Fruit fly (Drosophila melanogaster) Kc167 (cell line): Measurements from ENCODE around the gene CG9497.

ENCODE experiments used
- Myc ChIP-seq: fragments of >200 bp; optimal IDR thresholded peaks from 2 replicates; lab custom pipeline; 2017; ENCODE audit warnings: missing external identifiers
- Sin3A ChIP-seq: fragments of >200 bp; optimal IDR thresholded peaks from 2 replicates; lab custom pipeline; 2018; ENCODE audit warnings: missing external identifiers
- h ChIP-seq: fragments of >200 bp; optimal IDR thresholded peaks from 3 replicates; lab custom pipeline; 2018; ENCODE audit warnings: missing external identifiers
- insv ChIP-seq: fragments of >200 bp; optimal IDR thresholded peaks from 3 replicates; lab custom pipeline; 2018; ENCODE audit warnings: missing external identifiers
- psq ChIP-seq: fragments of >200 bp; optimal IDR thresholded peaks from 2 replicates; lab custom pipeline; 2017; ENCODE audit warnings: missing external identifiers
- ttk ChIP-seq: sonication (Bioruptor generic); optimal IDR thresholded peaks from 2 replicates; lab custom pipeline; 2017; ENCODE audit warnings: missing external identifiers

Gene CG9497

dm6 chr2L:6339010-6339897 lies 9.0 kb downstream of the CG9497 start:
- TF ChIP-seq Myc (lab: Kevin White, UChicago) (no peak), psq (no peak), Sin3A (lab: Kevin White, UChicago) (no peak), ttk (lab: Kevin White, UChicago) (no peak), insv (lab: Kevin White, UChicago) (no peak), h (lab: Kevin White, UChicago) (no peak)

DNA sequence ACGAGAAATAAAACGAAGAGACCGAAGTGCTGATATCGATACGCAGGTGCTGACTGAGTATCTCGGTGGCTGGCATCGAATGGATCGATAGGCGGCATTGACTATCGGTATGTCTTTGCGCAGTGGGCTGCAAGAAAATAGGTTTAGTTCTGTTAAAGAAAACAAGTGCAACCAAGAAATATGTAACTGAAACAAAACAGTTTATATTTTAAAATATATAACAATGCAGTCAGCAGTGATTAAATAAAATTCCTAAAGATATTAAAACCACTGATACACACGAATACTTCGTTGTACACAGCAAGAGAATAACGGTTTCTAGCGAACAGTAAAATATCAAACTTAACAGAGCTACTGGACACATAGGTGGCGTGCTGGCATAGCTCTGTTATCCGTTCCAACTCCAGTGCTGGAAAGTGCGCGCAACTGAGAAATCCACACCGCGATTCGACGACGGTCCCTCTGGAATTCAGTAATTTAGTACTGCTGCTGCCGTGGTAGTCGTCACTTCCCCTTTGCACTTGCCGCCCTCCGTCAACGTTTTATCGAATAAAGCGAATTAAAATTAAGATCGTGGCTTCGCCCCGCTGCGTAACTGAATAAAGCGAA lies 9.8 kb downstream of the CG9497 start, which contains the start of the genes Pez and Cpr:
TSS of gene Pez (minus strand) at position 305 of the 609 bp plus-strand sequence.
TSS of gene Cpr (plus strand) at position 470 of the 609 bp plus-strand sequence.
- TF ChIP-seq ttk (lab: Kevin White, UChicago) (no peak), psq (no peak), Myc (lab: Kevin White, UChicago) (no peak), Sin3A (lab: Kevin White, UChicago) (no peak), insv (lab: Kevin White, UChicago) (no peak), h (lab: Kevin White, UChicago) (no peak)

DNA sequence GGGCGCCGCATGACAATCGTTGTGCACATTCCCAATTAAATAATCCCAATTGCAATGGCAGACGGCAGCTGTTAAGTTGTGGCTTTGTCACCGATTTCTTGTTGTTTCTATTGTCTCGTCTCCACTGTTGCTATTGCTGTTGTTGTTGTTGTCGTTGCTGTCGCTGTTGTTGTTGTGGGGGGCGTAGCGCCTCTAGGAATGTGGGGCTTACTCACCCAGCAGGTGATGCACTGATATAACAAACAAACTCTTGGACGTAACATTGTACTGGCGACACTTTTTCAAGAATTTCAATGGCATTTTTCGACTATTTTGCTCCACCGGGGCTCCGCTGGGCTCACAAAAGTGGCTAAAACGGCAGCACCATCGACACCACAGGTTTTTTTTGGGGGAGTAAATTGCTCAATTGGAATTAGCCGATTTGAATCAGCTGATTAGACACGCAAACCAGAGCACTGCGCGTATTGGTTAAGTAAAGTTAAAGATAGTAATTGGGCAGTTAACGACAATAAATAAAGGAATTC lies 10.3 kb downstream of the CG9497 start:
- no peak for TF ChIP-seq Sin3A (lab: Kevin White, UChicago)
- TF ChIP-seq insv (lab: Kevin White, UChicago): no peak
- no peak for TF ChIP-seq ttk (lab: Kevin White, UChicago)
- TF ChIP-seq h (lab: Kevin White, UChicago): no peak
- TF ChIP-seq Myc (lab: Kevin White, UChicago): no peak
- TF ChIP-seq psq: no peak

dm6 chr2L:6324386-6324744 lies 23.9 kb downstream of the CG9497 start:
- TF ChIP-seq Sin3A (lab: Kevin White, UChicago): no peak
- TF ChIP-seq psq: no peak
- no peak for TF ChIP-seq h (lab: Kevin White, UChicago)
- TF ChIP-seq ttk (lab: Kevin White, UChicago): no peak
- TF ChIP-seq insv (lab: Kevin White, UChicago): no peak
- no peak for TF ChIP-seq Myc (lab: Kevin White, UChicago)

DNA sequence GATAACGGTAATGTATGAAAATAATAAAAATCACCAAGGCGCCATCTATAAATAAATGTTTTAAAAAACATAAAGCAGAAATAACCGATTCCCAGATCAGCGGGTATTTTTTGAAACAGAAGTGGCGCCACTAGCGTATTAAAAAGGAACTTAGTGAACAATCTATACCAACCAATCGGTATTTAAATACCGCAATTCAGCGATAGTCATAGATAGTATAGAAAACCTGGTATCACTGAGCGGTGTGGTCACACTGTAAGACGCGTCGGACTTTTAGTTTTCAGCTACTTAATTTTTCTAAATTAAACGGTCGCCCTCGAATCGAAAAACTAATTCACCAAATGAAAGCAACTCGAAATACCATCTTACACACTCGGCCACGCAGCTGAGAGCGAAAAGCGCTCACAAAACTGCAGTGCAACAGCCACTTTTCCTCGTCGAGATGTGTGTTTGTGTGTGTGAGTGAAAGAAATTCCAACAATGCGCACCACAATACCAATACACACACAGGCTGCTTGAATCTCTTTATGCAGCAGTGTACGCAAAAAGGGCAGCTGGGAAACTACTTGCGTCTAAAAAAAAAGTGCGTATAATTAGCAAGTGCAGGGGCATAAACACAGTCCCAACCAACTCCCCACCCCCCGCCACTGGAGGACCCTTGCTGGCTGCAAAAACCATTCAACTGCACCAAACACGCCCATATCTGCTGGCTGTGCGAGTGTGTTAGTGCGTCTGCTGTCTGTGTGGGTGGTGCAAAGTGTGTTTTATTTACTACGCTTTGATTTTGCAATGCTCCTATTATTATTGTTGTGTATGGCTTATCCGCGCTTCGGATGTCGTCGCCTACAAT lies 24.5 kb downstream of the CG9497 start, which contains the start of gene PDZ-GEF:
TSS of gene PDZ-GEF (plus strand) at position 232 of the 850 bp plus-strand sequence.
- TF ChIP-seq Sin3A (lab: Kevin White, UChicago) (no peak), ttk (lab: Kevin White, UChicago) (no peak), insv (lab: Kevin White, UChicago) (no peak), Myc (lab: Kevin White, UChicago) (no peak), psq (no peak), h (lab: Kevin White, UChicago) (no peak)

DNA sequence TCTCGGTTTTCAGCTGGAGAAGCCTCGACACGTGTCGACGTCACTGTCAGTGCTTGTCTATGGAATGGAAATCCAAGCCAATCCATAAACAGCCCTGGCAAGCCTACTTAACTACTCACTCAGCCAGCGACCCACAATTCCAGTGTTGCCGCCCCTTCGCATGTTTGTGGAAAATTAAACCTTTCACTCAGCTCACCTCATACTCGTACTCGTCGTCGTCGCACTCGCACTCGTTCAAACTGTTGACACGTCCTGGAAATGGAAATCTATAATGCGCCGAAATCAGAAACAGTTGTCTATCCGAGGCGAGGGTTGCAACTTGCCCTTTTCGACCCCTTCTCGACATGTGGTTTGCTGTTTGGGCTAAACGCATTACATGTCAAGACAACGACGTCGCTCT lies 29.2 kb downstream of the CG9497 start:
- TF ChIP-seq Sin3A (lab: Kevin White, UChicago) (no peak), h (lab: Kevin White, UChicago) (no peak), Myc (lab: Kevin White, UChicago) (no peak), insv (lab: Kevin White, UChicago) (no peak), psq (no peak), ttk (lab: Kevin White, UChicago) (no peak)

DNA sequence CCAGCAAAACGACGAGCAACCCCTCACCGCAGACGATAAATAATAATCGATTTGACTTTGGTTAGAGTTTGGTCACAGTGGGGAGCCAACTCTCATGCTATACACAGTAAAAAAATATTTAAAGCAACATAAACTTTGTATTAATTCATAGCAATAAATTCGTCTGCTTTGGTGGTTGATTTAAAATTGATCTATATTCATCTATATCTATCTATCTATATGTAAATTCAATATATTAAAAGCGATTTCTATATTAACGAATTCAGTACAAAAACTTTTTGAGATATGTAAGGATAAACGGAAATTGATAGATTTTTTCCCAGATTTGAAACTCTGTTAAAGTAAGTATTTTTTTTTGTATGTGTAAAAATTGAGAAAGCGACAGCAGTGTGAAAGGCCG lies 38.3 kb downstream of the CG9497 start:
- TF ChIP-seq insv (lab: Kevin White, UChicago): no peak
- TF ChIP-seq ttk (lab: Kevin White, UChicago): no peak
- no peak for TF ChIP-seq Myc (lab: Kevin White, UChicago)
- TF ChIP-seq h (lab: Kevin White, UChicago): no peak
- TF ChIP-seq Sin3A (lab: Kevin White, UChicago): no peak
- no peak for TF ChIP-seq psq

DNA sequence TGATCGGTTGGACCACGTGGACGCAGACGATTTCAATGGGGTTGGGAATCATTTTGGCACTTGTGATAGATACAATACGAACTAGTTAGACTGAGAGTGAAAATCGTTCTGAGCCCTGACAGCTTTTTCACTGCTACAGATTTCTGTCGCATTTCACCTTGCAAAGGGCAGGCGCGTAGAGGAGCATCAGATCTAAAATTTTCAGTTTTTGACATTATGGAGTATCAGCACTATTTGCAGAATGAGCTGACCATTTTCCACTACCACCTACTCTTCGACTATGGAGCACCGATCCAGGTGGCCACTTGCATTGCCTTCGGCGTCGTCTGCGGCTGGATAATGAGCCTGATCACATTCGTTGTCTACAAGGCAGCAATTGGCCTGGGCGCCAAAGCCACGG lies 39.6 kb downstream of the CG9497 start, which contains the start of the genes CG43922 and CG13984:
TSS of gene CG43922 (minus strand) at position 101 of the 400 bp plus-strand sequence.
TSS of gene CG13984 (plus strand) at position 169 of the 400 bp plus-strand sequence.
- TF ChIP-seq ttk (lab: Kevin White, UChicago) (no peak), psq (no peak), Myc (lab: Kevin White, UChicago) (no peak), insv (lab: Kevin White, UChicago) (no peak)

dm6 chr2L:6306895-6307294 lies 41.3 kb downstream of the CG9497 start:
- TF ChIP-seq Myc (lab: Kevin White, UChicago) (no peak), Sin3A (lab: Kevin White, UChicago) (no peak), insv (lab: Kevin White, UChicago) (no peak), psq (no peak), ttk (lab: Kevin White, UChicago) (no peak), h (lab: Kevin White, UChicago) (no peak)

- TF ChIP-seq ttk (lab: Kevin White, UChicago): no peak
- TF ChIP-seq Myc (lab: Kevin White, UChicago): no peak
- no peak for TF ChIP-seq Sin3A (lab: Kevin White, UChicago)
- no peak for TF ChIP-seq h (lab: Kevin White, UChicago)
- TF ChIP-seq psq: no peak
- no peak for TF ChIP-seq insv (lab: Kevin White, UChicago)
These were observed 46.6 kb downstream of the CG9497 start for dm6 chr2L:6301616-6302015.
